Fruit fly (Drosophila melanogaster) whole organism, embryonic: ENCODE data around the gene mRpL46.
A peak's percentile ranks its signal among the peaks of the same experiment; 100 is the strongest.

ENCODE experiments used
- Atf3 ChIP-seq: fragments of 200-800 bp; sonication (Bioruptor generic); optimal IDR thresholded peaks from 3 replicates; lab custom pipeline; 2016; ENCODE audit warnings: missing biosample characterization, missing genetic modification characterization
- B-H1 ChIP-seq: fragments of 200-800 bp; sonication (Bioruptor generic); IDR thresholded peaks from 3 replicates; pipeline ENCODE4 v1.3.6; 2022; ENCODE audit warnings: missing biosample characterization, missing genetic modification characterization
- CG10979 ChIP-seq: fragments of 200-800 bp; sonication (Bioruptor generic); optimal IDR thresholded peaks from 2 replicates; lab custom pipeline; 2018; ENCODE audit warnings: missing biosample characterization, mild to moderate bottlenecking, missing genetic modification characterization, moderate library complexity
- CG11723 ChIP-seq: fragments of 200-800 bp; sonication (Bioruptor generic); optimal IDR thresholded peaks from 2 replicates; lab custom pipeline; 2017; ENCODE audit warnings: missing biosample characterization, mild to moderate bottlenecking, missing genetic modification characterization
- CG14667 ChIP-seq: fragments of 200-800 bp; sonication (Bioruptor generic); IDR thresholded peaks from 2 replicates; pipeline ENCODE4 v1.3.6; 2022; ENCODE audit warnings: missing biosample characterization, missing genetic modification characterization
- CG14710 ChIP-seq: fragments of 200-800 bp; sonication (Bioruptor generic); optimal IDR thresholded peaks from 3 replicates; lab custom pipeline; 2019; ENCODE audit warnings: missing biosample characterization, mild to moderate bottlenecking, missing genetic modification characterization, moderate library complexity
- CG15073 ChIP-seq: fragments of 200-800 bp; sonication (Bioruptor generic); optimal IDR thresholded peaks from 2 replicates; lab custom pipeline; 2016; ENCODE audit warnings: missing biosample characterization, missing genetic modification characterization
- CG15514 ChIP-seq: fragments of 200-800 bp; sonication (Bioruptor generic); optimal IDR thresholded peaks from 3 replicates; lab custom pipeline; 2017; ENCODE audit warnings: missing biosample characterization, missing genetic modification characterization, mild to moderate bottlenecking, moderate library complexity, missing genetic modification reagents
- CG17385 ChIP-seq: fragments of 200-800 bp; sonication (Bioruptor generic); optimal IDR thresholded peaks from 3 replicates; lab custom pipeline; 2018; ENCODE audit warnings: missing biosample characterization, mild to moderate bottlenecking, missing genetic modification characterization
- CG18476 ChIP-seq: fragments of 200-800 bp; sonication (Bioruptor generic); optimal IDR thresholded peaks from 2 replicates; lab custom pipeline; 2016; ENCODE audit warnings: missing biosample characterization, mild to moderate bottlenecking, missing genetic modification characterization
- CG2116 ChIP-seq: fragments of 200-800 bp; sonication (Bioruptor generic); optimal IDR thresholded peaks from 3 replicates; lab custom pipeline; 2018; ENCODE audit warnings: missing biosample characterization, mild to moderate bottlenecking, missing genetic modification characterization
- CG2202 ChIP-seq: fragments of 200-800 bp; sonication (Bioruptor generic); optimal IDR thresholded peaks from 2 replicates; lab custom pipeline; 2018; ENCODE audit warnings: missing biosample characterization, mild to moderate bottlenecking, missing genetic modification characterization
- CG2678 ChIP-seq: fragments of 200-800 bp; sonication (Bioruptor generic); optimal IDR thresholded peaks from 3 replicates; lab custom pipeline; 2019; ENCODE audit warnings: missing biosample characterization, mild to moderate bottlenecking, missing genetic modification characterization, moderate library complexity
- CG30020 ChIP-seq: fragments of 200-800 bp; optimal IDR thresholded peaks from 2 replicates; lab custom pipeline; 2019; ENCODE audit warnings: missing biosample characterization, mild to moderate bottlenecking, missing genetic modification characterization, moderate library complexity
- CG3995 ChIP-seq: fragments of 200-800 bp; sonication (Bioruptor generic); optimal IDR thresholded peaks from 3 replicates; lab custom pipeline; 2016; ENCODE audit warnings: missing biosample characterization, missing genetic modification characterization
- CG9797 ChIP-seq: fragments of 200-800 bp; sonication (Bioruptor generic); optimal IDR thresholded peaks from 3 replicates; lab custom pipeline; 2018; ENCODE audit warnings: missing biosample characterization, mild to moderate bottlenecking, missing genetic modification characterization
- Camta ChIP-seq: fragments of 200-800 bp; sonication (Bioruptor generic); optimal IDR thresholded peaks from 2 replicates; lab custom pipeline; 2016; ENCODE audit warnings: missing biosample characterization, missing genetic modification characterization
- Deaf1 ChIP-seq: fragments of 200-800 bp; optimal IDR thresholded peaks from 3 replicates; lab custom pipeline; 2019; ENCODE audit warnings: missing biosample characterization, mild to moderate bottlenecking, missing genetic modification characterization, moderate library complexity
- HLHmδ ChIP-seq: fragments of 200-800 bp; sonication (Bioruptor generic); optimal IDR thresholded peaks from 2 replicates; lab custom pipeline; 2018; ENCODE audit warnings: missing biosample characterization, mild to moderate bottlenecking, missing genetic modification characterization, moderate library complexity
- Hmr ChIP-seq: fragments of 200-800 bp; sonication (Bioruptor generic); optimal IDR thresholded peaks from 3 replicates; lab custom pipeline; 2017; ENCODE audit warnings: mild to moderate bottlenecking, missing biosample characterization, missing genetic modification reagents, missing genetic modification characterization
- Hr78 ChIP-seq, 2 experiments: fragments of 200-800 bp in 1 of 2; fragments of >200 bp in 1 of 2; sonication (Bioruptor generic) in 1 of 2; optimal IDR thresholded peaks; 2 replicates each; lab custom pipeline; 2017 to 2019; ENCODE audit warnings: missing biosample characterization in 2 of 2, missing genetic modification characterization in 2 of 2, mild to moderate bottlenecking in 1 of 2, moderate library complexity in 1 of 2
- Myb ChIP-seq: fragments of 200-800 bp; sonication (Bioruptor generic); optimal IDR thresholded peaks from 2 replicates; lab custom pipeline; 2016; ENCODE audit warnings: missing biosample characterization, missing genetic modification characterization
- NK7.1 ChIP-seq: fragments of 200-800 bp; sonication (Bioruptor generic); optimal IDR thresholded peaks from 3 replicates; lab custom pipeline; 2016; ENCODE audit warnings: missing biosample characterization, missing genetic modification characterization
- NfI ChIP-seq: fragments of 200-800 bp; sonication (Bioruptor generic); optimal IDR thresholded peaks from 3 replicates; lab custom pipeline; 2018; ENCODE audit warnings: missing biosample characterization, mild to moderate bottlenecking, missing genetic modification characterization, moderate library complexity
- PHDP ChIP-seq: fragments of 200-800 bp; sonication (Bioruptor generic); optimal IDR thresholded peaks from 3 replicates; lab custom pipeline; 2018; ENCODE audit warnings: missing biosample characterization, mild to moderate bottlenecking, missing genetic modification characterization, moderate library complexity
- Sry-β ChIP-seq: fragments of 200-800 bp; sonication (Bioruptor generic); optimal IDR thresholded peaks from 2 replicates; lab custom pipeline; 2018; ENCODE audit warnings: missing biosample characterization, mild to moderate bottlenecking, missing genetic modification characterization, moderate library complexity
- chif ChIP-seq, 2 experiments: fragments of 200-800 bp; sonication (Bioruptor generic); optimal IDR thresholded peaks; 3 replicates each; lab custom pipeline; 2016; ENCODE audit warnings: missing biosample characterization in 2 of 2, missing genetic modification characterization in 2 of 2
- croc ChIP-seq: fragments of 200-800 bp; sonication (Bioruptor generic); conservative IDR thresholded peaks from 3 replicates; pipeline ENCODE4 v1.3.6; 2022; ENCODE audit warnings: missing biosample characterization, missing genetic modification characterization
- cwo ChIP-seq: fragments of 200-800 bp; sonication (Bioruptor generic); optimal IDR thresholded peaks from 3 replicates; lab custom pipeline; 2017; ENCODE audit warnings: missing biosample characterization, missing genetic modification characterization, mild to moderate bottlenecking, moderate library complexity, missing genetic modification reagents
- exex ChIP-seq: fragments of 200-800 bp; sonication (Bioruptor generic); optimal IDR thresholded peaks from 4 replicates; lab custom pipeline; 2018; ENCODE audit warnings: missing biosample characterization, mild to moderate bottlenecking, missing genetic modification characterization, moderate library complexity
- ftz-f1 ChIP-seq: fragments of 200-800 bp; sonication (Bioruptor generic); optimal IDR thresholded peaks from 2 replicates; lab custom pipeline; 2016; ENCODE audit warnings: missing biosample characterization, missing genetic modification characterization
- fu2 ChIP-seq: fragments of 200-800 bp; sonication (Bioruptor generic); optimal IDR thresholded peaks from 2 replicates; lab custom pipeline; 2016; ENCODE audit warnings: missing biosample characterization, missing genetic modification characterization
- her ChIP-seq: fragments of 200-800 bp; sonication (Bioruptor generic); optimal IDR thresholded peaks from 2 replicates; lab custom pipeline; 2016; ENCODE audit warnings: missing biosample characterization, missing genetic modification characterization
- jing ChIP-seq: fragments of 200-800 bp; sonication (Bioruptor generic); optimal IDR thresholded peaks from 2 replicates; lab custom pipeline; 2018; ENCODE audit warnings: missing biosample characterization, mild to moderate bottlenecking, missing genetic modification characterization
- ken ChIP-seq: fragments of 200-800 bp; sonication (Bioruptor generic); IDR thresholded peaks from 3 replicates; pipeline ENCODE4 v1.3.6; 2022; ENCODE audit warnings: missing biosample characterization, missing genetic modification characterization
- knrl ChIP-seq: fragments of 200-800 bp; sonication (Bioruptor generic); IDR thresholded peaks from 3 replicates; pipeline ENCODE4 v1.3.6; 2022; ENCODE audit warnings: missing biosample characterization, missing genetic modification characterization; ENCODE audit not compliant: partially characterized antibody
- lilli ChIP-seq: fragments of 200-800 bp; sonication (Bioruptor generic); optimal IDR thresholded peaks from 3 replicates; lab custom pipeline; 2016; ENCODE audit warnings: missing biosample characterization, missing genetic modification characterization
- mam ChIP-seq: fragments of 200-800 bp; sonication (Bioruptor generic); optimal IDR thresholded peaks from 3 replicates; lab custom pipeline; 2016; ENCODE audit warnings: missing biosample characterization, missing genetic modification characterization
- mirr ChIP-seq: fragments of 200-800 bp; sonication (Bioruptor generic); optimal IDR thresholded peaks from 3 replicates; lab custom pipeline; 2018; ENCODE audit warnings: missing biosample characterization, mild to moderate bottlenecking, missing genetic modification characterization
- odd ChIP-seq: fragments of 200-800 bp; sonication (Bioruptor generic); optimal IDR thresholded peaks from 2 replicates; lab custom pipeline; 2017; ENCODE audit warnings: missing biosample characterization, mild to moderate bottlenecking, missing genetic modification characterization
- otp ChIP-seq: fragments of 200-800 bp; sonication (Bioruptor generic); IDR thresholded peaks from 3 replicates; pipeline ENCODE4, ENCODE4 v1.3.6; 2022; ENCODE audit warnings: missing biosample characterization, missing genetic modification characterization
- p53 ChIP-seq: fragments of 200-800 bp; sonication (Bioruptor generic); optimal IDR thresholded peaks from 2 replicates; lab custom pipeline; 2016; ENCODE audit warnings: missing biosample characterization, missing genetic modification characterization
- prd ChIP-seq, 3 experiments: fragments of >200 bp in 2 of 3; fragments of 200-800 bp in 1 of 3; sonication (Bioruptor generic) in 1 of 3; optimal IDR thresholded peaks in 2 of 3; IDR thresholded peaks in 1 of 3; 2 replicates in 2 of 3; 3 replicates in 1 of 3; pipeline versions ENCODE4 v1.3.6 to Lab custom; 2017 to 2022; ENCODE audit warnings: missing biosample characterization in 1 of 3, missing genetic modification characterization in 1 of 3
- run ChIP-seq: fragments of 200-800 bp; sonication (Bioruptor generic); optimal IDR thresholded peaks from 3 replicates; lab custom pipeline; 2018; ENCODE audit warnings: missing biosample characterization, mild to moderate bottlenecking, missing genetic modification characterization
- sens ChIP-seq: fragments of 200-800 bp; sonication (Bioruptor generic); peaks from one replicate; lab custom pipeline; 2016; ENCODE audit warnings: missing biosample characterization, missing genetic modification characterization
- trem ChIP-seq: fragments of 200-800 bp; optimal IDR thresholded peaks from 3 replicates; lab custom pipeline; 2019; ENCODE audit warnings: missing biosample characterization, mild to moderate bottlenecking, missing genetic modification characterization, moderate library complexity
- unpg ChIP-seq: fragments of 200-800 bp; sonication (Bioruptor generic); optimal IDR thresholded peaks from 3 replicates; lab custom pipeline; 2018; ENCODE audit warnings: missing biosample characterization, mild to moderate bottlenecking, missing genetic modification characterization, moderate library complexity
- wek ChIP-seq: fragments of 200-800 bp; sonication (Bioruptor generic); optimal IDR thresholded peaks from 3 replicates; lab custom pipeline; 2018; ENCODE audit warnings: missing biosample characterization, mild to moderate bottlenecking, missing genetic modification characterization, moderate library complexity
- z ChIP-seq: fragments of 200-800 bp; sonication (Bioruptor generic); IDR thresholded peaks from 3 replicates; pipeline ENCODE4 v1.3.6; 2022; ENCODE audit warnings: missing biosample characterization, missing genetic modification characterization
- zfh2 ChIP-seq: fragments of 200-800 bp; sonication (Bioruptor generic); optimal IDR thresholded peaks from 2 replicates; lab custom pipeline; 2016; ENCODE audit warnings: missing biosample characterization, missing genetic modification characterization

mRpL46 gene

DNA sequence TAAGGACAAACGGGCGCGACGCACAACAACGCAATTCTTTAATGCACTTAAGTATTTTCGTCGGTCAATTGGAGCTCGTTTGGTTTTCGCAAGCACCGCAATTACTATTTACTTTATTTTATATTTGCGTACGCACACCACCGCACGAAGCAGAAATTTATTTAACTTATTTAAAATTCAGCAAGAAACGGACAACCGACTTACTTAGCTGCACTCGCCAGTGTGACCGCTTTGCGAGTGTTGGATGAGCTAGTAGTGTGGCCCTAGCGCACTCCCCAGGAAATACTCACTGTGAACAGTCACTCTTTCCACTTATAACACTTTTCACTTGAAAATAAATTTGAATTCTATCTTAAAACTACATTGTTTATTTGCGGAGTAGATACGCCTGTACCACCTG is 46.4 kb upstream of the mRpL46 start, which contains the start of gene drpr (continued):
- TF ChIP-seq lilli (GFP tag; lab: Kevin White, UChicago) (no peak), CG3995 (GFP tag; lab: Kevin White, UChicago) (peak; percentile 99), NfI (GFP tag; lab: Kevin White, UChicago) (peak; percentile 39), Camta (GFP tag; lab: Kevin White, UChicago) (no peak), jing (GFP tag; lab: Kevin White, UChicago) (no peak), trem (tag; lab: Kevin White, UChicago) (peak; percentile 54), sens (GFP tag; lab: Kevin White, UChicago) (peak; percentile 84), CG17385 (peak; percentile 48), mam (GFP tag; lab: Kevin White, UChicago) (no peak), CG14667 (no peak), mirr (GFP tag; lab: Kevin White, UChicago) (peak; percentile 7), Hr78 (GFP tag; optimal IDR thresholded peaks at IDR 0.05; lab: Kevin White, UChicago) (no peak), wek (GFP tag; lab: Kevin White, UChicago) (peak; percentile 30), CG2678 (peak; percentile 8), cwo (GFP tag; lab: Kevin White, UChicago) (no peak), NK7.1 (GFP tag; lab: Kevin White, UChicago) (peak; percentile 11), Sry-β (GFP tag; lab: Kevin White, UChicago) (peak; percentile 48), Myb (GFP tag; lab: Kevin White, UChicago) (peak; percentile 72), Atf3 (GFP tag; lab: Kevin White, UChicago) (no peak), CG9797 (peak; percentile 95), CG2202 (tag; lab: Kevin White, UChicago) (peak; percentile 6), knrl (GFP tag; lab: Robert Waterston, UW) (peak; percentile 45; the same call in 1 of the 3 replicates), CG10979 (tag; lab: Kevin White, UChicago) (peak; percentile 20), Hmr (peak; percentile 41), CG2116 (peak; percentile 46), HLHmδ (peak; percentile 19), chif (GFP tag; optimal IDR thresholded peaks at IDR 0.05; lab: Kevin White, UChicago) (no peak), croc (no peak), B-H1 (GFP tag; lab: Robert Waterston, UW) (no peak), CG18476 (GFP tag; lab: Kevin White, UChicago) (no peak), odd (peak; percentile 51), ftz-f1 (GFP tag; lab: Kevin White, UChicago) (peak; percentile 1), CG15073 (GFP tag; lab: Kevin White, UChicago) (no peak), otp (no peak), run (tag; lab: Kevin White, UChicago) (peak; percentile 16), CG15514 (peak; percentile 82), p53 (GFP tag; lab: Kevin White, UChicago) (no peak), fu2 (no peak), CG11723 (GFP tag; lab: Kevin White, UChicago) (no peak), her (GFP tag; lab: Kevin White, UChicago) (peak; percentile 10), CG30020 (tag; lab: Kevin White, UChicago) (peak; percentile 34), unpg (peak; percentile 13), exex (tag; lab: Kevin White, UChicago) (peak; percentile 19), z (GFP tag; lab: Robert Waterston, UW) (peak; percentile 78), prd (optimal IDR thresholded peaks at IDR 0.05; lab: Kevin White, UChicago) (no peak), prd (GFP tag; IDR thresholded peaks at IDR 0.05; lab: Robert Waterston, UW) (no peak), Deaf1 (tag; lab: Kevin White, UChicago) (peak; percentile 25), ken (GFP tag; lab: Robert Waterston, UW) (0 out of 3 replicates have a peak, but pooled peaks have one; percentile 3), zfh2 (GFP tag; lab: Kevin White, UChicago) (no peak), PHDP (tag; lab: Kevin White, UChicago) (no peak), CG14710 (tag; lab: Kevin White, UChicago) (peak; percentile 74)
